Worm (Caenorhabditis elegans) whole organism, L1 larva: ENCODE measurements around the gene F07F6.1.
A peak's percentile ranks its signal among the peaks of the same experiment; 100 is the strongest.

ENCODE experiments used
- Y116A8C.19 ChIP-seq: sonication (generic microtip); optimal IDR thresholded peaks from 2 replicates; lab custom pipeline; 2016; ENCODE audit warnings: missing compliant biosample characterization, missing genetic modification characterization, borderline replicate concordance
- alr-1 ChIP-seq: fragments of 200-800 bp; sonication (Bioruptor generic); optimal IDR thresholded peaks from 2 replicates; lab custom pipeline; 2018; ENCODE audit warnings: borderline replicate concordance, mild to moderate bottlenecking, missing genetic modification characterization, missing compliant biosample characterization
- ama-1 ChIP-seq: fragments of 150-350 bp; optimal IDR thresholded peaks from 2 replicates; lab custom pipeline; 2014
- blmp-1 ChIP-seq: fragments of 150-350 bp; optimal IDR thresholded peaks from 2 replicates; lab custom pipeline; 2014; ENCODE audit warnings: missing biosample characterization, missing genetic modification characterization
- ceh-90 ChIP-seq: sonication (generic microtip); optimal IDR thresholded peaks from 2 replicates; lab custom pipeline; 2016; ENCODE audit warnings: missing genetic modification characterization, missing compliant biosample characterization
- efl-1 ChIP-seq, 4 experiments: fragments of 150-350 bp; optimal IDR thresholded peaks in 3 of 4; peaks in 1 of 4; 1 replicate in 1 of 4; 2 replicates in 3 of 4; lab custom pipeline; 2014; ENCODE audit warnings: missing biosample characterization in 2 of 4, missing genetic modification characterization in 2 of 4, missing genetic modification reagents in 2 of 4
- egl-13 ChIP-seq: sonication (generic microtip); optimal IDR thresholded peaks from 2 replicates; lab custom pipeline; 2016; ENCODE audit warnings: missing genotype, missing genetic modification reagents, missing genetic modification characterization, missing compliant biosample characterization
- fos-1 ChIP-seq: fragments of 150-350 bp; optimal IDR thresholded peaks from 2 replicates; lab custom pipeline; 2014; ENCODE audit warnings: missing biosample characterization, missing genetic modification characterization
- lin-14 ChIP-seq: fragments of 200-800 bp; sonication (Bioruptor generic); optimal IDR thresholded peaks from 2 replicates; lab custom pipeline; 2018; ENCODE audit warnings: mild to moderate bottlenecking, missing genetic modification characterization, moderate library complexity, missing compliant biosample characterization
- lin-39 ChIP-seq: fragments of 150-350 bp; optimal IDR thresholded peaks from 2 replicates; lab custom pipeline; 2014; ENCODE audit warnings: missing biosample characterization, missing genetic modification reagents, missing genetic modification characterization
- nhr-12 ChIP-seq: sonication (generic microtip); optimal IDR thresholded peaks from 2 replicates; lab custom pipeline; 2017; ENCODE audit warnings: missing biosample characterization, missing genetic modification characterization
- nhr-20 ChIP-seq: sonication (generic microtip); optimal IDR thresholded peaks from 2 replicates; lab custom pipeline; 2016; ENCODE audit warnings: mild to moderate bottlenecking, missing genetic modification characterization, missing compliant biosample characterization
- nhr-28 ChIP-seq: fragments of 150-350 bp; optimal IDR thresholded peaks from 2 replicates; lab custom pipeline; 2014; ENCODE audit warnings: missing biosample characterization, missing genetic modification characterization
- pax-3 ChIP-seq: fragments of 200-800 bp; sonication (Bioruptor generic); optimal IDR thresholded peaks from 2 replicates; lab custom pipeline; 2018; ENCODE audit warnings: mild to moderate bottlenecking, missing genetic modification characterization, moderate library complexity, missing compliant biosample characterization
- pqm-1 ChIP-seq: sonication (generic microtip); optimal IDR thresholded peaks from 3 replicates; lab custom pipeline; 2017; ENCODE audit warnings: missing biosample characterization, missing genetic modification characterization
- sox-4 ChIP-seq: sonication (generic microtip); optimal IDR thresholded peaks from 2 replicates; lab custom pipeline; 2016; ENCODE audit warnings: missing genetic modification characterization, missing compliant biosample characterization
- swsn-7 ChIP-seq: sonication (generic microtip); optimal IDR thresholded peaks from 2 replicates; lab custom pipeline; 2016; ENCODE audit warnings: missing genetic modification characterization, missing compliant biosample characterization
- tlp-1 ChIP-seq: fragments of 150-350 bp; optimal IDR thresholded peaks from 2 replicates; lab custom pipeline; 2014; ENCODE audit warnings: missing biosample characterization, missing genetic modification characterization
- unc-30 ChIP-seq: sonication (generic microtip); optimal IDR thresholded peaks from 2 replicates; lab custom pipeline; 2017; ENCODE audit warnings: missing biosample characterization, missing genetic modification characterization
- unc-98 ChIP-seq: fragments of 200-800 bp; sonication (Bioruptor generic); IDR thresholded peaks from 2 replicates; pipeline ENCODE4 v1.3.6; 2022; ENCODE audit warnings: missing genetic modification characterization, missing compliant biosample characterization
- ztf-11 ChIP-seq, 2 experiments: sonication (generic microtip); optimal IDR thresholded peaks; 2 replicates each; lab custom pipeline; 2016 to 2017; ENCODE audit warnings: missing genetic modification characterization in 2 of 2, missing biosample characterization in 1 of 2, missing compliant biosample characterization in 1 of 2

The F07F6.1 gene

DNA sequence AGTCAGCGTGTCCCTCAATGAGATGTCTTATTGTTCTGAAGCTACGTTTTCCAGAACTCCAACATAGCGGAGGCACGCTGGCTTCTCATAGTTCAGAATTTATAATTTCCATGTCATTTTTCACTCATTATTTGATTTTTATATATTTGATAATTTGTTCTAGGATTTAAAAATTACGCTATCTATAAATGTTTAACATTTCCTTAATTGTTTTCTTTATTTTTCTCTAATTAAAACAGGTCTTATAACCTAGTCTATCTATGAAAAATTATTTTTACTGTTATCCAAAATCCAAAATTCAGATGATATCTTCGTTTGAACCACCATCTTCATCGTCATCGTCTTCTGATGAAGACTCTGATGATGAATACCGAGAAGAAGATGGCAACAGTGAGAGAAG is 40.6 kb downstream of the F07F6.1 start, which contains the start of gene F56D1.1:
TSS of gene F56D1.1 (plus strand) at position 301 of the 400 bp plus-strand sequence.
- no peak for TF ChIP-seq fos-1 (tag; lab: Kevin White, UChicago)
- TF ChIP-seq efl-1 (optimal IDR thresholded peaks at IDR 0.05; lab: Kevin White, UChicago), result no peak
- peak in 1 of 2 experiments; percentile 49 for TF ChIP-seq efl-1 (GFP tag; optimal IDR thresholded peaks at IDR 0.05 in 1 of 2; lab: Kevin White, UChicago)
- TF ChIP-seq alr-1, result no peak
- no peak for TF ChIP-seq blmp-1 (tag; lab: Kevin White, UChicago)
- no peak for TF ChIP-seq ceh-90

DNA sequence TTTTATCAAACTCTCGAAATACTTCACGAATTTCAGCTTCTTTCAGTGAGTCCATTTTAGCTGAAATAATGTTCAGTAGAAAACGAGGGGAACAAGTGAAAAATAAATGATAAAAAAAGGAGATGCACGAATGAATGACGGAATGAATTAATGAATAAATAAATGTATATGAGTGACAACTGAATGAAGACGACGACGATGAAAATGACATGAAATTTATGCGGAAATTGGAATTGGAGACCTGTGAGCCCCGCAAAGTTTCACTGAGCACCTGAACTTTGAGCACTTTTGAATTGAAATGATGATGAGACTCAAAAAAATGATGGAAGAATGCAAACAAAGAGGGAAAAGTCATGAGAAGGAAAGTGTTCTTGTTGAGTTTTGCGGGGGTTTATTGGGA is 44.3 kb downstream of the F07F6.1 start, which contains the start of gene cal-8:
TSS of gene cal-8 (minus strand) at position 60 of the 400 bp plus-strand sequence.
- TF ChIP-seq pax-3 (tag; lab: Kevin White, UChicago) (no peak), egl-13 (tag; lab: Kevin White, UChicago) (no peak), pqm-1 (no peak), ama-1 (lab: Kevin White, UChicago) (no peak), nhr-28 (tag; lab: Kevin White, UChicago) (no peak), tlp-1 (no peak), sox-4 (tag; lab: Kevin White, UChicago) (no peak), swsn-7 (no peak), Y116A8C.19 (no peak), unc-98 (GFP tag; lab: Robert Waterston, UW) (no peak), nhr-20 (tag; lab: Kevin White, UChicago) (no peak), unc-30 (no peak), lin-39 (tag; lab: Kevin White, UChicago) (no peak), ztf-11 (tag; optimal IDR thresholded peaks at IDR 0.05; lab: Kevin White, UChicago) (no peak)

DNA sequence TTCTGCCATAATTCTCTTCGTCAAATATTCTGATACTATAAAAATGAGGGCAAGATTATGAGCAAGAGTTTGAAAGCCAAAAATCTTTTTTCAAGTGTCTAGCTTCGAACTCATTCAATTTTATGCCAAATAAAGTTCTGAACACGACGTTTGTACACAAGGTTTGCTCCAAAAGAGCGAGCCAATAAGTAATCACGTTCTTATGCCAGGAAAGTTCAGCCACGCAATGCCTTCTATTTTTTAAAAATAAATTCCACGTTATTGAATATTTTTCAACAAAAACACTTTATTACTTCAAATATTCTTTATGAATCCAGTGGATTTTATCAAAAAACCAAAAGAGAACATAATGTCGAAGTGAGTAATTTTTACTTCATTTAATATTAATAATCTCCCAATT is 50.2 kb downstream of the F07F6.1 start, which contains the start of gene nep-5:
TSS of gene nep-5 (plus strand) at position 301 of the 400 bp plus-strand sequence.
- no peak for TF ChIP-seq lin-14 (GFP tag; lab: Kevin White, UChicago)
- no peak for TF ChIP-seq nhr-12 (tag; lab: Kevin White, UChicago)
